Fruit fly (Drosophila melanogaster): ENCODE measurements around the gene ZnT77C.

ZnT77C gene

dm6 chr3L:20525743-20526142 lies 31.0 kb upstream of the ZnT77C start:
- TF ChIP-seq noc (tag; optimal IDR thresholded peaks at IDR 0.05), result no peak

dm6 chr3L:20524409-20525010 lies 29.8 kb upstream of the ZnT77C start:
- peak; percentile 6 for TF ChIP-seq noc (tag; optimal IDR thresholded peaks at IDR 0.05)

- TF ChIP-seq noc (tag; optimal IDR thresholded peaks at IDR 0.05), result peak; percentile 21
These were observed 26.0 kb upstream of the ZnT77C start, which contains the start of the genes mTerf3 and CG5104 for dm6 chr3L:20520687-20521169. mTerf3 (minus strand) TSS chr3L:20520772. CG5104 (plus strand) TSS chr3L:20521009.

- TF ChIP-seq noc (tag; optimal IDR thresholded peaks at IDR 0.05), result peak; percentile 20
These were observed 24.2 kb upstream of the ZnT77C start, which contains the start of gene BNIP3 for dm6 chr3L:20518805-20519503. BNIP3 (minus strand) TSS chr3L:20519393.

- TF ChIP-seq noc (tag; optimal IDR thresholded peaks at IDR 0.05), result no peak
These were observed 23.4 kb upstream of the ZnT77C start for dm6 chr3L:20517897-20518804.

- TF ChIP-seq noc (tag; optimal IDR thresholded peaks at IDR 0.05), result no peak
These were observed 22.6 kb upstream of the ZnT77C start for dm6 chr3L:20517179-20517834.

- TF ChIP-seq noc (tag; optimal IDR thresholded peaks at IDR 0.05), result peak; percentile 68
These were observed 21.9 kb upstream of the ZnT77C start for dm6 chr3L:20516519-20517178.

- TF ChIP-seq noc (tag; optimal IDR thresholded peaks at IDR 0.05), result no peak
These were observed 19.4 kb upstream of the ZnT77C start for dm6 chr3L:20514101-20514500.

- TF ChIP-seq noc (tag; optimal IDR thresholded peaks at IDR 0.05), result peak; percentile 17
These were observed 16.9 kb upstream of the ZnT77C start for dm6 chr3L:20511499-20512108.

- TF ChIP-seq noc (tag; optimal IDR thresholded peaks at IDR 0.05), result peak; percentile 94
These were observed 14.6 kb upstream of the ZnT77C start for dm6 chr3L:20509121-20509934.

dm6 chr3L:20508136-20508635 lies 13.5 kb upstream of the ZnT77C start:
- peak; percentile 99 for TF ChIP-seq noc (tag; optimal IDR thresholded peaks at IDR 0.05)

- no peak for TF ChIP-seq noc (tag; optimal IDR thresholded peaks at IDR 0.05)
These were observed 12.8 kb upstream of the ZnT77C start for dm6 chr3L:20507552-20507951.

dm6 chr3L:20505732-20506131 lies 11.0 kb upstream of the ZnT77C start, which contains the start of gene CG5078:
CG5078 (plus strand) TSS chr3L:20506032.
- TF ChIP-seq noc (tag; optimal IDR thresholded peaks at IDR 0.05), result no peak

Measured in whole organism, larva.